Worm (Caenorhabditis elegans) whole organism, mixed stage, embryonic: ENCODE data around the gene idi-1.

Experiments used
- M03D4.4 ChIP-seq: sonication (generic microtip); optimal IDR thresholded peaks from 2 replicates; lab custom pipeline; 2017; ENCODE audit warnings: mild to moderate bottlenecking, missing genetic modification characterization, missing compliant biosample characterization
- bed-3 ChIP-seq: fragments of 200-800 bp; sonication (Bioruptor generic); optimal IDR thresholded peaks from 3 replicates; lab custom pipeline; 2018; ENCODE audit warnings: mild to moderate bottlenecking, missing genetic modification characterization, moderate library complexity, missing compliant biosample characterization
- blmp-1 ChIP-seq: fragments of 150-350 bp; optimal IDR thresholded peaks from 2 replicates; lab custom pipeline; 2014; ENCODE audit warnings: missing biosample characterization, missing genetic modification characterization
- ceh-39 ChIP-seq: fragments of 150-350 bp; optimal IDR thresholded peaks from 2 replicates; lab custom pipeline; 2014; ENCODE audit warnings: missing biosample characterization, missing genetic modification characterization
- ceh-43 ChIP-seq: fragments of 200-800 bp; sonication (Bioruptor generic); optimal IDR thresholded peaks from 2 replicates; lab custom pipeline; 2018; ENCODE audit warnings: mild to moderate bottlenecking, missing genetic modification characterization, moderate library complexity, missing compliant biosample characterization
- ceh-83 ChIP-seq: fragments of 200-800 bp; sonication (Bioruptor generic); optimal IDR thresholded peaks from 2 replicates; lab custom pipeline; 2018; ENCODE audit warnings: mild to moderate bottlenecking, missing genetic modification characterization, missing compliant biosample characterization
- ces-1 ChIP-seq: fragments of 150-350 bp; optimal IDR thresholded peaks from 2 replicates; lab custom pipeline; 2014; ENCODE audit warnings: missing biosample characterization, missing genetic modification reagents, missing genetic modification characterization
- cnd-1 ChIP-seq: fragments of 200-800 bp; sonication (Bioruptor generic); optimal IDR thresholded peaks from 2 replicates; lab custom pipeline; 2018; ENCODE audit warnings: mild to moderate bottlenecking, missing genetic modification characterization, missing compliant biosample characterization
- drap-1 ChIP-seq: fragments of 200-800 bp; sonication (Bioruptor generic); optimal IDR thresholded peaks from 3 replicates; lab custom pipeline; 2018; ENCODE audit warnings: mild to moderate bottlenecking, missing genetic modification characterization, missing compliant biosample characterization
- elt-1 ChIP-seq: sonication (generic microtip); optimal IDR thresholded peaks from 2 replicates; lab custom pipeline; 2017; ENCODE audit warnings: missing genetic modification characterization, mild to moderate bottlenecking, missing compliant biosample characterization, antibody characterized with exemption, moderate library complexity, borderline replicate concordance; ENCODE audit not compliant: insufficient read depth
- elt-3 ChIP-seq: fragments of 150-350 bp; optimal IDR thresholded peaks from 2 replicates; lab custom pipeline; 2014; ENCODE audit warnings: missing biosample characterization, missing genetic modification characterization
- flh-1 ChIP-seq: fragments of 200-800 bp; sonication (Bioruptor generic); optimal IDR thresholded peaks from 2 replicates; lab custom pipeline; 2018; ENCODE audit warnings: mild to moderate bottlenecking, missing genetic modification characterization, moderate library complexity, missing compliant biosample characterization
- ham-2 ChIP-seq: fragments of 200-800 bp; sonication (Bioruptor generic); optimal IDR thresholded peaks from 2 replicates; lab custom pipeline; 2018; ENCODE audit warnings: mild to moderate bottlenecking, missing genetic modification characterization, missing compliant biosample characterization
- hlh-1 ChIP-seq: fragments of 150-350 bp; optimal IDR thresholded peaks from 2 replicates; lab custom pipeline; 2014; ENCODE audit warnings: missing biosample characterization, missing genetic modification reagents, missing genetic modification characterization
- lin-13 ChIP-seq: fragments of 150-350 bp; optimal IDR thresholded peaks from 2 replicates; lab custom pipeline; 2014; ENCODE audit warnings: missing biosample characterization, missing genetic modification characterization
- lin-32 ChIP-seq: fragments of 200-800 bp; sonication (Bioruptor generic); optimal IDR thresholded peaks from 2 replicates; lab custom pipeline; 2018; ENCODE audit warnings: mild to moderate bottlenecking, missing genetic modification characterization, missing compliant biosample characterization
- lsy-2 ChIP-seq: fragments of 150-350 bp; optimal IDR thresholded peaks from 2 replicates; lab custom pipeline; 2014; ENCODE audit warnings: missing biosample characterization, missing genetic modification characterization
- mab-5 ChIP-seq: fragments of 150-350 bp; optimal IDR thresholded peaks from 2 replicates; lab custom pipeline; 2014; ENCODE audit warnings: missing biosample characterization, missing genetic modification characterization
- mep-1 ChIP-seq: fragments of 150-350 bp; optimal IDR thresholded peaks from 2 replicates; lab custom pipeline; 2017; ENCODE audit warnings: missing biosample characterization, missing genetic modification reagents, missing genetic modification characterization, inconsistent platforms
- mls-2 ChIP-seq: sonication (generic microtip); optimal IDR thresholded peaks from 2 replicates; lab custom pipeline; 2016; ENCODE audit warnings: mild to moderate bottlenecking, missing genetic modification characterization, moderate library complexity, missing compliant biosample characterization
- nhr-12 ChIP-seq: fragments of 150-350 bp; optimal IDR thresholded peaks from 2 replicates; lab custom pipeline; 2014; ENCODE audit warnings: missing biosample characterization, missing genetic modification characterization
- nhr-2 ChIP-seq: fragments of 150-350 bp; optimal IDR thresholded peaks from 2 replicates; lab custom pipeline; 2014; ENCODE audit warnings: missing biosample characterization, missing genetic modification characterization
- nhr-237 ChIP-seq: fragments of 150-350 bp; optimal IDR thresholded peaks from 2 replicates; lab custom pipeline; 2014; ENCODE audit warnings: missing biosample characterization, missing genetic modification characterization
- nhr-28 ChIP-seq: fragments of 150-350 bp; optimal IDR thresholded peaks from 2 replicates; lab custom pipeline; 2014; ENCODE audit warnings: missing biosample characterization, missing genetic modification characterization
- nhr-76 ChIP-seq: sonication (generic microtip); optimal IDR thresholded peaks from 2 replicates; lab custom pipeline; 2017; ENCODE audit warnings: missing biosample characterization, missing genetic modification characterization
- pha-4 ChIP-seq: fragments of 150-350 bp; optimal IDR thresholded peaks from 2 replicates; lab custom pipeline; 2018; ENCODE audit warnings: missing biosample characterization, missing genetic modification reagents, missing genetic modification characterization
- sem-2 ChIP-seq: fragments of 200-800 bp; sonication (Bioruptor generic); optimal IDR thresholded peaks from 2 replicates; lab custom pipeline; 2018; ENCODE audit warnings: mild to moderate bottlenecking, missing genetic modification characterization, missing compliant biosample characterization
- snpc-4 ChIP-seq: fragments of 150-350 bp; optimal IDR thresholded peaks from 2 replicates; lab custom pipeline; 2014; ENCODE audit warnings: missing biosample characterization, missing genetic modification characterization
- sptf-1 ChIP-seq: sonication (generic microtip); optimal IDR thresholded peaks from 2 replicates; lab custom pipeline; 2017; ENCODE audit warnings: mild to moderate bottlenecking, missing genetic modification characterization, moderate library complexity, missing compliant biosample characterization
- tbx-8 ChIP-seq: fragments of 200-800 bp; sonication (Bioruptor generic); optimal IDR thresholded peaks from 2 replicates; lab custom pipeline; 2018; ENCODE audit warnings: mild to moderate bottlenecking, missing genetic modification characterization, moderate library complexity, missing compliant biosample characterization
- unc-120 ChIP-seq: sonication (generic microtip); optimal IDR thresholded peaks from 2 replicates; lab custom pipeline; 2017; ENCODE audit warnings: missing genetic modification characterization, missing compliant biosample characterization; ENCODE audit not compliant: poor library complexity, severe bottlenecking
- unc-39 ChIP-seq: fragments of 150-350 bp; optimal IDR thresholded peaks from 2 replicates; lab custom pipeline; 2014; ENCODE audit warnings: missing biosample characterization, missing genetic modification characterization
- unc-62 ChIP-seq: fragments of 150-350 bp; optimal IDR thresholded peaks from 2 replicates; lab custom pipeline; 2014; ENCODE audit warnings: missing biosample characterization, missing genetic modification reagents, missing genetic modification characterization
- zip-8 ChIP-seq: fragments of 150-350 bp; optimal IDR thresholded peaks from 2 replicates; lab custom pipeline; 2014; ENCODE audit warnings: missing biosample characterization, missing genetic modification characterization
- ztf-11 ChIP-seq: fragments of 150-350 bp; optimal IDR thresholded peaks from 2 replicates; lab custom pipeline; 2014; ENCODE audit warnings: missing biosample characterization, missing genetic modification characterization

The idi-1 gene

DNA sequence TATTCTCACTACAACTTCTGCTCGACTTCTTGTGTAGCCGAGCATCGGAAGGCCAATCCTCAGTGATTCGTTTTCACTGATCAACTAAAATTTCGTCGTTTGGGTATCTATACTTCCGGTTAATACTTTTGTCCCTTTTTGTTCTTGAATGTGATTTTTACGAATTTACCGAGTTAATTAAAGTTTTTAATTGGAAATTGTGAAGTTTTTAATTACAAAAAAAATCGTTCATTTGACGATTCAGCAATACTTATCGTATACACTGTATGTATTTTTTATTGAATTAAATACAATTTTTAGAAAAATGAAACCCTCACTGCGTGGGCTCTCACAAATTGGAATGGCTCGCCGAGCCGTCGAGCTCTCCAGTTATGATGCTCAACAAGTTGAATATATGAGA lies at the start of gene idi-1:
TSS of gene idi-1 (plus strand) at position 301 of the 400 bp plus-strand sequence.
- TF ChIP-seq nhr-12 (tag; lab: Kevin White, UChicago), result no peak
- no peak for TF ChIP-seq lin-32 (GFP tag; lab: Kevin White, UChicago)
- TF ChIP-seq ceh-39 (tag; lab: Kevin White, UChicago), result no peak
- TF ChIP-seq lsy-2, result no peak
- no peak for TF ChIP-seq zip-8
- TF ChIP-seq nhr-28 (tag; lab: Kevin White, UChicago), result no peak
- no peak for TF ChIP-seq ham-2 (GFP tag; lab: Kevin White, UChicago)
- no peak for TF ChIP-seq snpc-4 (tag; lab: Kevin White, UChicago)
- no peak for TF ChIP-seq pha-4 (tag; lab: Kevin White, UChicago)
- no peak for TF ChIP-seq unc-120 (tag; lab: Kevin White, UChicago)
- TF ChIP-seq nhr-2 (tag; lab: Kevin White, UChicago), result no peak
- no peak for TF ChIP-seq tbx-8 (GFP tag; lab: Kevin White, UChicago)
- no peak for TF ChIP-seq ces-1 (GFP tag; lab: Kevin White, UChicago)
- TF ChIP-seq unc-39, result no peak
- no peak for TF ChIP-seq blmp-1 (tag; lab: Kevin White, UChicago)

DNA sequence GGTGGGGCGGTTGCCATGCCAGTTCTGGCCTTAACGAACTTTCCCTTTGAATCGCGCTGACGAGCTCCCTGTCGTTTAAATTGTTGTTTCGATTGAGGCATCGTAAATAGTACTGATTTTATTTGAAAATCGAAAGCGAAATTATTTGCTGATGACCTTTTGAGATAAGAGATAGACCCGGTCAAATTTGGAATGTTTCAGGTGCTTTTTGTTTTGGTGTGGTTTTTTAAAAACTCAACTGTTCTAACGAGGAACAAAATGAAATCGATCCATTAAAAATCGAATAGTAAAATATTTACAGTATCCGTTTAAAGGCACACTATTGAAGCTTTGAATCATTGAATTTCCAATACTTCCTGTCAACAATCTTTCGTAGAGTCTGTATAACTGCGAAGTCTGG lies 48.7 kb upstream of the idi-1 start, which contains the start of gene K12H4.6:
TSS of gene K12H4.6 (minus strand) at position 101 of the 400 bp plus-strand sequence.
- TF ChIP-seq nhr-12 (tag; lab: Kevin White, UChicago) (no peak), hlh-1 (tag; lab: Kevin White, UChicago) (no peak)

DNA sequence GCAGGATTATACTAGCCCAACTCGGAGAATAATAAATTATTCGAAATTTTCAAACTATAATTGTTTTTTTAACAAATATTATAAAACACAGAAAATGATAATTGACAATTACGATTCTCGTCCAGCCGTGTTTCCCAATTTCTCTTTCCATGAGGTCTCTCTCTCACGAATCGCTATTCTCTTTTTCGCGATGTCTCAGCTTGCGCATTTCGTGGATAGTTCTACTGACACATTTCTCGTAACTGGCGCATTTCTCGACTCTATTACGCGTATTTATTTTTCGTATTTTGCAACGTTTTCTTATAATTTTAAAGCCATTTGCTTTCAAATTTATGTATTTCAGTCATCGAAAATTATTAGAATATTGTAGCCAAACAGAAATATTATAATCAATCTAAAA lies 47.7 kb upstream of the idi-1 start:
- TF ChIP-seq nhr-28 (tag; lab: Kevin White, UChicago) (peak; percentile 94), snpc-4 (tag; lab: Kevin White, UChicago) (no peak), zip-8 (no peak), ces-1 (GFP tag; lab: Kevin White, UChicago) (peak; percentile 90), flh-1 (peak; percentile 96), sptf-1 (tag; lab: Kevin White, UChicago) (peak; percentile 100), unc-62 (peak; percentile 94), cnd-1 (peak; percentile 99), pha-4 (tag; lab: Kevin White, UChicago) (peak; percentile 98), ham-2 (GFP tag; lab: Kevin White, UChicago) (peak; percentile 98), hlh-1 (tag; lab: Kevin White, UChicago) (peak; percentile 88), elt-3 (tag; lab: Kevin White, UChicago) (peak; percentile 87), lin-32 (GFP tag; lab: Kevin White, UChicago) (peak; percentile 100), ceh-39 (tag; lab: Kevin White, UChicago) (peak; percentile 90), ztf-11 (tag; lab: Kevin White, UChicago) (peak; percentile 94), lin-13 (tag; lab: Kevin White, UChicago) (peak; percentile 99), lsy-2 (peak; percentile 93), nhr-2 (tag; lab: Kevin White, UChicago) (peak; percentile 22), bed-3 (GFP tag; lab: Kevin White, UChicago) (peak; percentile 98), unc-39 (peak; percentile 67), mep-1 (peak; percentile 100), mab-5 (tag; lab: Kevin White, UChicago) (peak; percentile 68), tbx-8 (GFP tag; lab: Kevin White, UChicago) (peak; percentile 99), nhr-12 (tag; lab: Kevin White, UChicago) (peak; percentile 55), nhr-76 (no peak), M03D4.4 (tag; lab: Kevin White, UChicago) (peak; percentile 99), elt-1 (tag; lab: Kevin White, UChicago) (peak; percentile 56), nhr-237 (tag; lab: Kevin White, UChicago) (peak; percentile 99), ceh-43 (GFP tag; lab: Kevin White, UChicago) (peak; percentile 98), ceh-83 (GFP tag; lab: Kevin White, UChicago) (peak; percentile 99), blmp-1 (tag; lab: Kevin White, UChicago) (peak; percentile 67), mls-2 (tag; lab: Kevin White, UChicago) (peak; percentile 100), drap-1 (GFP tag; lab: Kevin White, UChicago) (peak; percentile 100), sem-2 (GFP tag; lab: Kevin White, UChicago) (peak; percentile 97), unc-120 (tag; lab: Kevin White, UChicago) (peak; percentile 99)
